Fruit fly (Drosophila melanogaster): ENCODE data around the gene CG46280.

CG46280 gene

DNA sequence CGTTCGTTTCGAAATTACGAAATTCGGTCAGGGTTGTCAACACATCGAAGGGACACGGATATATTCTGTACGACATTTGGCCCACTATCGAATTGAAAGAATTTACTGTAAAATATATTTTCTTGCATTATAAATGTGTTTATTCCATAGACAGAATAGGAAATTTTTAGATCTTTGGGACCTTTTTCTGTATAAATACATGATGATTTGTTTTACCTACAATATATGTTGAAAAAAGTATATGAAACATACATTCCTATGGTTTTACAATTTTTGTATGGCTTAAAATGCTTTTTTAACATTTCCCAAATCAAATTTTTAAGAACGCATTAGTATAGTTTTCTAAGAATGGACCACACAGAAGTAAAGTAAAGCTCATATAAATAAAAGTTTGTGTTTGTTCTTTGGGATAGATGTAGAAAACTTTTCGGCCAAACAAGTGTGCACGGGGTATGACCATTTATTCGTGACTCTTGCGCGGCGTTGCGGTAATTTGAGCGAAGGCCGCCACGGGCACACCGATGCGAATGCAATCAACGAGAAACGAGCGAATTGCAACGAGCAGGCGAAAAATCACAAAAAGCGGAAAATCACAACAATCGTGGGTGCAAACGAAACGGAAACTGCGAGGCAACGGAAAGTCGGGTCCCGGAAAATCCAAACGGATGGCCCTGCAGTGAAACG lies 32.8 kb downstream of the CG46280 start, which contains the start of the genes CG17327, CG44194 and CG7518:
CG17327 (minus strand) TSS at position 177 of the 684 bp plus-strand sequence.
CG44194 (minus strand) TSS at position 177 of the 684 bp plus-strand sequence.
CG7518 (plus strand) TSS at position 540 of the 684 bp plus-strand sequence.
- TF ChIP-seq CG2889 (GFP tag; IDR thresholded peaks at IDR 0.05) (no peak), gce (GFP tag; IDR thresholded peaks at IDR 0.05) (no peak), Poxn (GFP tag; IDR thresholded peaks at IDR 0.05) (no peak), vfl (GFP tag; optimal IDR thresholded peaks at IDR 0.05) (no peak), Chrac-16 (GFP tag; optimal IDR thresholded peaks at IDR 0.05) (no peak), Ssrp (tag; optimal IDR thresholded peaks at IDR 0.05) (peak; percentile 2), CG11398 (GFP tag; optimal IDR thresholded peaks at IDR 0.05) (no peak), CG10209 (GFP tag; optimal IDR thresholded peaks at IDR 0.05) (no peak), Dll (GFP tag; IDR thresholded peaks at IDR 0.05; ENCODE audit: partially characterized antibody) (peak; percentile 38; the same call in 1 of the 4 replicates), Hr3 (GFP tag; optimal IDR thresholded peaks at IDR 0.05) (peak; percentile 53), CG10147 (GFP tag; optimal IDR thresholded peaks at IDR 0.05) (no peak), MESR4 (GFP tag; optimal IDR thresholded peaks at IDR 0.05) (peak; percentile 77), dimm (GFP tag; IDR thresholded peaks at IDR 0.05) (no peak), CG12659 (GFP tag; optimal IDR thresholded peaks at IDR 0.05) (peak; percentile 70), CG13424 (tag; optimal IDR thresholded peaks at IDR 0.05) (peak; percentile 35), Dbx (GFP tag; IDR thresholded peaks at IDR 0.05) (no peak), HHEX (GFP tag; optimal IDR thresholded peaks at IDR 0.05) (no peak), trh (GFP tag; optimal IDR thresholded peaks at IDR 0.05) (no peak), CG7745 (tag; optimal IDR thresholded peaks at IDR 0.05) (no peak), Blimp-1 (GFP tag; optimal IDR thresholded peaks at IDR 0.05) (no peak), CG43689 (GFP tag; IDR thresholded peaks at IDR 0.05) (no peak), CG10543 (GFP tag; optimal IDR thresholded peaks at IDR 0.05) (no peak), bowl (GFP tag; IDR thresholded peaks at IDR 0.05) (no peak), Kr (GFP tag; optimal IDR thresholded peaks at IDR 0.05) (no peak), Xrp1 (GFP tag; IDR thresholded peaks at IDR 0.05) (no peak), pita (GFP tag; optimal IDR thresholded peaks at IDR 0.05) (no peak), trem (tag; optimal IDR thresholded peaks at IDR 0.05) (peak; percentile 38), amos (GFP tag; IDR thresholded peaks at IDR 0.05; ENCODE audit: partially characterized antibody) (peak; percentile 51), stwl (tag; optimal IDR thresholded peaks at IDR 0.05) (peak; percentile 41), CG31441 (GFP tag; IDR thresholded peaks at IDR 0.05) (no peak), grau (tag; optimal IDR thresholded peaks at IDR 0.05) (peak; percentile 35), CG5245 (GFP tag; optimal IDR thresholded peaks at IDR 0.05) (no peak), CG13624 (GFP tag; optimal IDR thresholded peaks at IDR 0.05) (peak; percentile 14), CG10979 (tag; optimal IDR thresholded peaks at IDR 0.05) (no peak), D19B (GFP tag; optimal IDR thresholded peaks at IDR 0.05) (no peak), gcm2 (GFP tag; optimal IDR thresholded peaks at IDR 0.05) (no peak), CG6272 (GFP tag; IDR thresholded peaks at IDR 0.05) (no peak; the same call in 1 of the 2 replicates), CG8388 (GFP tag; optimal IDR thresholded peaks at IDR 0.05) (no peak), CG6765 (GFP tag; optimal IDR thresholded peaks at IDR 0.05) (no peak), gro (GFP tag; optimal IDR thresholded peaks at IDR 0.05) (no peak), zfh1 (GFP tag; IDR thresholded peaks at IDR 0.05) (no peak), sd (tag; optimal IDR thresholded peaks at IDR 0.05) (no peak), CG11085 (GFP tag; IDR thresholded peaks at IDR 0.05) (no peak), h (optimal IDR thresholded peaks at IDR 0.05) (no peak), CG8290 (GFP tag; optimal IDR thresholded peaks at IDR 0.05) (no peak), CG8290 (tag; optimal IDR thresholded peaks at IDR 0.05) (no peak), kay (GFP tag; optimal IDR thresholded peaks at IDR 0.05) (no peak), sens-2 (GFP tag; IDR thresholded peaks at IDR 0.05) (peak; percentile 34; the same call in 1 of the 2 replicates), CG9817 (tag; optimal IDR thresholded peaks at IDR 0.05) (no peak), Atf3 (GFP tag; optimal IDR thresholded peaks at IDR 0.05) (no peak), CG11723 (GFP tag; optimal IDR thresholded peaks at IDR 0.05) (no peak)

All from whole organism, embryonic.